Fruit fly (Drosophila melanogaster): Measurements from ENCODE around the gene SKIP.

DNA sequence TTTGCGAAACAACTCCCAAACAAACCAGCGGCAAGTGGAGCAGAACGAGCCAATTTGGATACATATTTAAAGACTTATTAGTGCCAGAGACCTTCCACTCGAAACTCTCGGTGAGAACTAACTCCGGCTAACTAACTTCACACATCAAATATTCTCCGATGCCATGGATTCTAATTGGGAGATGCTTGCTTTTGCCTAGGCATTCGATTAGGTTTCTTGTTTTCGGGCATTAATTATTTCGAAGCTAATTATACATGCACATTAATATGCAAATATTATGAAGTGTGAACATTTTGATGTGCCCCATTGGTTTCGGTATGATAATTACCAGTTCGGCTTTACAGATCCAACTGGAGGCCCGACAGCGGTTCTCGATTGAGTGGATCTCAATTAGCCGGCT is 208.5 kb downstream of the SKIP start, which contains the start of gene CG5386:
- TF ChIP-seq psq (optimal IDR thresholded peaks at IDR 0.05) (no peak), usp (GFP tag; optimal IDR thresholded peaks at IDR 0.05) (no peak), pan (optimal IDR thresholded peaks at IDR 0.05) (no peak), CG8478 (optimal IDR thresholded peaks at IDR 0.05) (no peak)

All from whole organism.